Worm (Caenorhabditis elegans) whole organism, mixed stage, embryonic: Measurements from ENCODE around the gene bca-1.

Experiments
- M03D4.4 ChIP-seq: sonication (generic microtip); optimal IDR thresholded peaks from 2 replicates; lab custom pipeline; 2017; ENCODE audit warnings: mild to moderate bottlenecking, missing genetic modification characterization, missing compliant biosample characterization
- bed-3 ChIP-seq: fragments of 200-800 bp; sonication (Bioruptor generic); optimal IDR thresholded peaks from 3 replicates; lab custom pipeline; 2018; ENCODE audit warnings: mild to moderate bottlenecking, missing genetic modification characterization, moderate library complexity, missing compliant biosample characterization
- blmp-1 ChIP-seq: fragments of 150-350 bp; optimal IDR thresholded peaks from 2 replicates; lab custom pipeline; 2014; ENCODE audit warnings: missing biosample characterization, missing genetic modification characterization
- ceh-39 ChIP-seq: fragments of 150-350 bp; optimal IDR thresholded peaks from 2 replicates; lab custom pipeline; 2014; ENCODE audit warnings: missing biosample characterization, missing genetic modification characterization
- ceh-43 ChIP-seq: fragments of 200-800 bp; sonication (Bioruptor generic); optimal IDR thresholded peaks from 2 replicates; lab custom pipeline; 2018; ENCODE audit warnings: mild to moderate bottlenecking, missing genetic modification characterization, moderate library complexity, missing compliant biosample characterization
- ceh-83 ChIP-seq: fragments of 200-800 bp; sonication (Bioruptor generic); optimal IDR thresholded peaks from 2 replicates; lab custom pipeline; 2018; ENCODE audit warnings: mild to moderate bottlenecking, missing genetic modification characterization, missing compliant biosample characterization
- ces-1 ChIP-seq: fragments of 150-350 bp; optimal IDR thresholded peaks from 2 replicates; lab custom pipeline; 2014; ENCODE audit warnings: missing biosample characterization, missing genetic modification reagents, missing genetic modification characterization
- cnd-1 ChIP-seq: fragments of 200-800 bp; sonication (Bioruptor generic); optimal IDR thresholded peaks from 2 replicates; lab custom pipeline; 2018; ENCODE audit warnings: mild to moderate bottlenecking, missing genetic modification characterization, missing compliant biosample characterization
- drap-1 ChIP-seq: fragments of 200-800 bp; sonication (Bioruptor generic); optimal IDR thresholded peaks from 3 replicates; lab custom pipeline; 2018; ENCODE audit warnings: mild to moderate bottlenecking, missing genetic modification characterization, missing compliant biosample characterization
- elt-1 ChIP-seq: sonication (generic microtip); optimal IDR thresholded peaks from 2 replicates; lab custom pipeline; 2017; ENCODE audit warnings: missing genetic modification characterization, mild to moderate bottlenecking, missing compliant biosample characterization, antibody characterized with exemption, moderate library complexity, borderline replicate concordance; ENCODE audit not compliant: insufficient read depth
- elt-3 ChIP-seq: fragments of 150-350 bp; optimal IDR thresholded peaks from 2 replicates; lab custom pipeline; 2014; ENCODE audit warnings: missing biosample characterization, missing genetic modification characterization
- flh-1 ChIP-seq: fragments of 200-800 bp; sonication (Bioruptor generic); optimal IDR thresholded peaks from 2 replicates; lab custom pipeline; 2018; ENCODE audit warnings: mild to moderate bottlenecking, missing genetic modification characterization, moderate library complexity, missing compliant biosample characterization
- ham-2 ChIP-seq: fragments of 200-800 bp; sonication (Bioruptor generic); optimal IDR thresholded peaks from 2 replicates; lab custom pipeline; 2018; ENCODE audit warnings: mild to moderate bottlenecking, missing genetic modification characterization, missing compliant biosample characterization
- hlh-1 ChIP-seq: fragments of 150-350 bp; optimal IDR thresholded peaks from 2 replicates; lab custom pipeline; 2014; ENCODE audit warnings: missing biosample characterization, missing genetic modification reagents, missing genetic modification characterization
- lin-13 ChIP-seq: fragments of 150-350 bp; optimal IDR thresholded peaks from 2 replicates; lab custom pipeline; 2014; ENCODE audit warnings: missing biosample characterization, missing genetic modification characterization
- lin-32 ChIP-seq: fragments of 200-800 bp; sonication (Bioruptor generic); optimal IDR thresholded peaks from 2 replicates; lab custom pipeline; 2018; ENCODE audit warnings: mild to moderate bottlenecking, missing genetic modification characterization, missing compliant biosample characterization
- lsy-2 ChIP-seq: fragments of 150-350 bp; optimal IDR thresholded peaks from 2 replicates; lab custom pipeline; 2014; ENCODE audit warnings: missing biosample characterization, missing genetic modification characterization
- mab-5 ChIP-seq: fragments of 150-350 bp; optimal IDR thresholded peaks from 2 replicates; lab custom pipeline; 2014; ENCODE audit warnings: missing biosample characterization, missing genetic modification characterization
- mep-1 ChIP-seq: fragments of 150-350 bp; optimal IDR thresholded peaks from 2 replicates; lab custom pipeline; 2017; ENCODE audit warnings: missing biosample characterization, missing genetic modification reagents, missing genetic modification characterization, inconsistent platforms
- nhr-12 ChIP-seq: fragments of 150-350 bp; optimal IDR thresholded peaks from 2 replicates; lab custom pipeline; 2014; ENCODE audit warnings: missing biosample characterization, missing genetic modification characterization
- nhr-2 ChIP-seq: fragments of 150-350 bp; optimal IDR thresholded peaks from 2 replicates; lab custom pipeline; 2014; ENCODE audit warnings: missing biosample characterization, missing genetic modification characterization
- nhr-237 ChIP-seq: fragments of 150-350 bp; optimal IDR thresholded peaks from 2 replicates; lab custom pipeline; 2014; ENCODE audit warnings: missing biosample characterization, missing genetic modification characterization
- nhr-76 ChIP-seq: sonication (generic microtip); optimal IDR thresholded peaks from 2 replicates; lab custom pipeline; 2017; ENCODE audit warnings: missing biosample characterization, missing genetic modification characterization
- pha-4 ChIP-seq: fragments of 150-350 bp; optimal IDR thresholded peaks from 2 replicates; lab custom pipeline; 2018; ENCODE audit warnings: missing biosample characterization, missing genetic modification reagents, missing genetic modification characterization
- sem-2 ChIP-seq: fragments of 200-800 bp; sonication (Bioruptor generic); optimal IDR thresholded peaks from 2 replicates; lab custom pipeline; 2018; ENCODE audit warnings: mild to moderate bottlenecking, missing genetic modification characterization, missing compliant biosample characterization
- sptf-1 ChIP-seq: sonication (generic microtip); optimal IDR thresholded peaks from 2 replicates; lab custom pipeline; 2017; ENCODE audit warnings: mild to moderate bottlenecking, missing genetic modification characterization, moderate library complexity, missing compliant biosample characterization
- tbx-8 ChIP-seq: fragments of 200-800 bp; sonication (Bioruptor generic); optimal IDR thresholded peaks from 2 replicates; lab custom pipeline; 2018; ENCODE audit warnings: mild to moderate bottlenecking, missing genetic modification characterization, moderate library complexity, missing compliant biosample characterization
- unc-120 ChIP-seq: sonication (generic microtip); optimal IDR thresholded peaks from 2 replicates; lab custom pipeline; 2017; ENCODE audit warnings: missing genetic modification characterization, missing compliant biosample characterization; ENCODE audit not compliant: poor library complexity, severe bottlenecking
- unc-39 ChIP-seq: fragments of 150-350 bp; optimal IDR thresholded peaks from 2 replicates; lab custom pipeline; 2014; ENCODE audit warnings: missing biosample characterization, missing genetic modification characterization
- unc-62 ChIP-seq: fragments of 150-350 bp; optimal IDR thresholded peaks from 2 replicates; lab custom pipeline; 2014; ENCODE audit warnings: missing biosample characterization, missing genetic modification reagents, missing genetic modification characterization
- zip-8 ChIP-seq: fragments of 150-350 bp; optimal IDR thresholded peaks from 2 replicates; lab custom pipeline; 2014; ENCODE audit warnings: missing biosample characterization, missing genetic modification characterization
- ztf-11 ChIP-seq: fragments of 150-350 bp; optimal IDR thresholded peaks from 2 replicates; lab custom pipeline; 2014; ENCODE audit warnings: missing biosample characterization, missing genetic modification characterization

bca-1 gene

ce11 chrX:6251947-6252617, 47.5 kb upstream of the bca-1 start (continued):
- TF ChIP-seq mep-1 (tag; lab: Kevin White, UChicago) (no peak), ceh-39 (tag; lab: Kevin White, UChicago) (no peak), mab-5 (tag; lab: Kevin White, UChicago) (no peak), ceh-43 (GFP tag; lab: Kevin White, UChicago) (no peak), M03D4.4 (tag; lab: Kevin White, UChicago) (no peak), elt-3 (tag; lab: Kevin White, UChicago) (peak; percentile 48), ham-2 (GFP tag; lab: Kevin White, UChicago) (peak; percentile 8), flh-1 (GFP tag; lab: Kevin White, UChicago) (no peak)

DNA sequence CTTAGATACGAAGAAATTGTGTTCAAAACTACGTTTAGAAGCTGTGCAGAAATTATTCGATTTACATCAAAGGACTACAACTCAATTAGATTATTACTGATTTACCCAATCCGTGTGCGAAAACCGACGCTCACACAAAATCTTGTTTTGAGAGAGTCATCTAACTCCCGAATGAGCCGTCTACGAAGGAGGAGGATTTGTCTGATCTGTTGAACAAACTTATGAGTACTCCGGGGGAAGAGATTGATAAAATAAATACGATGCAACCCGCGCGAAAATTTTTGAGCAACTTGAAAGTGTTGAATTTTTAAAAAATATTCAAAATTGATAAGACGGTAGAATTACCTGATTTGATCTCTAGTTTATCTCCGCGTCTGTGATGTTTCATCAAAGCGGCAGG, 46.8 kb upstream of the bca-1 start:
- TF ChIP-seq lin-32 (GFP tag; lab: Kevin White, UChicago) (no peak), pha-4 (tag; lab: Kevin White, UChicago) (no peak), tbx-8 (no peak), unc-120 (tag; lab: Kevin White, UChicago) (no peak), elt-1 (tag; lab: Kevin White, UChicago) (peak; percentile 49), sptf-1 (no peak), lin-13 (no peak), ces-1 (peak; percentile 16), nhr-2 (tag; lab: Kevin White, UChicago) (no peak), blmp-1 (no peak), zip-8 (no peak), ceh-39 (tag; lab: Kevin White, UChicago) (no peak), elt-3 (tag; lab: Kevin White, UChicago) (no peak), flh-1 (GFP tag; lab: Kevin White, UChicago) (no peak), ceh-83 (GFP tag; lab: Kevin White, UChicago) (no peak), nhr-76 (no peak), unc-62 (no peak)

DNA sequence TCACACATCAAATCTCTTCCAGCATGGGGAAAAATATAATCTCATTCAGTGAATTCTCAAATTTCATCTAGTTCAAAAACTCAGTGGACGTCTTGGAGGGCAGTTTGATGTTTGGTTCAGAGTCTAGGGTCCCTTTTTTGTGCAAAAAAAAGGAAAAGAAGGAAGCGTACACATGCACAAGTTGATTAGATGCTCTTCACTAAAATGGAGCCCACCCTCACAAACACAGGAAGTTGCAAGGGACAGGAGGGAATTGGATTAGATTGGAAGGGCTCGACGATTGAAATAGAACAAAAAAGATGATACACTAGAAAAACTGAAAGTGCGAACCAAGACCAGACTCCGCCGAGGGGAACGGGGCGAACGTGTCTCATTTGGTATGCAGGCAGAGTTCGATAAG, 46.3 kb upstream of the bca-1 start:
- TF ChIP-seq ces-1, result peak; percentile 88
- TF ChIP-seq pha-4 (tag; lab: Kevin White, UChicago), result no peak
- no peak for TF ChIP-seq sem-2 (GFP tag; lab: Kevin White, UChicago)
- no peak for TF ChIP-seq nhr-76
- no peak for TF ChIP-seq lsy-2 (tag; lab: Kevin White, UChicago)

ce11 chrX:6250272-6250752, 45.8 kb upstream of the bca-1 start:
- peak; percentile 48 for TF ChIP-seq unc-120 (tag; lab: Kevin White, UChicago)
- TF ChIP-seq sem-2 (GFP tag; lab: Kevin White, UChicago), result no peak
- TF ChIP-seq elt-3 (tag; lab: Kevin White, UChicago), result peak; percentile 19

- TF ChIP-seq sem-2 (GFP tag; lab: Kevin White, UChicago) (no peak), hlh-1 (tag; lab: Kevin White, UChicago) (no peak), pha-4 (tag; lab: Kevin White, UChicago) (no peak), elt-3 (tag; lab: Kevin White, UChicago) (no peak), ces-1 (no peak), nhr-2 (tag; lab: Kevin White, UChicago) (no peak), cnd-1 (tag; lab: Kevin White, UChicago) (no peak), drap-1 (GFP tag; lab: Kevin White, UChicago) (no peak), lin-13 (no peak), ztf-11 (tag; lab: Kevin White, UChicago) (no peak), mab-5 (tag; lab: Kevin White, UChicago) (no peak), elt-1 (tag; lab: Kevin White, UChicago) (no peak), bed-3 (GFP tag; lab: Kevin White, UChicago) (no peak), unc-39 (tag; lab: Kevin White, UChicago) (no peak), blmp-1 (no peak), nhr-12 (no peak), ceh-43 (GFP tag; lab: Kevin White, UChicago) (no peak), sptf-1 (no peak), nhr-237 (tag; lab: Kevin White, UChicago) (no peak)
Measured at ce11 chrX:6248778-6249658, 44.5 kb upstream of the bca-1 start.
